Fruit fly (Drosophila melanogaster): ENCODE results near the gene Elys.

Elys gene

dm6 chrX:19668405-19668804 lies 16.3 kb downstream of the Elys start (continued):
- no peak for TF ChIP-seq zf30C (GFP tag; optimal IDR thresholded peaks at IDR 0.05)
- TF ChIP-seq CG10431 (GFP tag; optimal IDR thresholded peaks at IDR 0.05) = peak; percentile 93
- peak; percentile 96 for TF ChIP-seq CG5953 (GFP tag; IDR thresholded peaks at IDR 0.05)
- TF ChIP-seq CG8765 (GFP tag; IDR thresholded peaks at IDR 0.05) = peak; percentile 89
- TF ChIP-seq dm (GFP tag; optimal IDR thresholded peaks at IDR 0.05) = peak; percentile 94
- peak; percentile 91 for TF ChIP-seq CG4617 (GFP tag; optimal IDR thresholded peaks at IDR 0.05; ENCODE audit: borderline replicate concordance)
- TF ChIP-seq Drgx (GFP tag; IDR thresholded peaks at IDR 0.05) = peak; percentile 96
- TF ChIP-seq slou (GFP tag; optimal IDR thresholded peaks at IDR 0.05) = peak; percentile 90
- TF ChIP-seq bsh (GFP tag; optimal IDR thresholded peaks at IDR 0.05) = peak; percentile 97 to 98
- TF ChIP-seq CG17912 (GFP tag; optimal IDR thresholded peaks at IDR 0.05) = peak; percentile 96
- TF ChIP-seq Fer2 (tag; optimal IDR thresholded peaks at IDR 0.05) = peak; percentile 85
- peak; percentile 88 for TF ChIP-seq peb (GFP tag; IDR thresholded peaks at IDR 0.05)
- TF ChIP-seq CG1233 (GFP tag; optimal IDR thresholded peaks at IDR 0.05) = peak; percentile 91
- TF ChIP-seq ab (GFP tag; optimal IDR thresholded peaks at IDR 0.05) = peak; percentile 94
- TF ChIP-seq CG6689 (GFP tag; IDR thresholded peaks at IDR 0.05) = peak; percentile 94
- TF ChIP-seq wor (GFP tag; IDR thresholded peaks at IDR 0.05) = peak; percentile 89
- TF ChIP-seq Deaf1 (tag; optimal IDR thresholded peaks at IDR 0.05) = peak; percentile 77
- TF ChIP-seq CG1602 (GFP tag; optimal IDR thresholded peaks at IDR 0.05) = peak; percentile 96
- peak; percentile 92 for TF ChIP-seq CG43689 (GFP tag; IDR thresholded peaks at IDR 0.05)
- peak; percentile 92 for TF ChIP-seq Bdp1 (GFP tag; optimal IDR thresholded peaks at IDR 0.05)
- TF ChIP-seq CG17802 (tag; optimal IDR thresholded peaks at IDR 0.05) = peak; percentile 81
- TF ChIP-seq Hand (GFP tag; optimal IDR thresholded peaks at IDR 0.05) = peak; percentile 88
- TF ChIP-seq ken (GFP tag; IDR thresholded peaks at IDR 0.05) = peak; percentile 97
- peak; percentile 88 for TF ChIP-seq CG32767 (GFP tag; IDR thresholded peaks at IDR 0.05)
- TF ChIP-seq CG18011 (GFP tag; optimal IDR thresholded peaks at IDR 0.05) = peak; percentile 79
- TF ChIP-seq CG31388 (GFP tag; optimal IDR thresholded peaks at IDR 0.05) = peak; percentile 73
- peak; percentile 97 for TF ChIP-seq tup (GFP tag; optimal IDR thresholded peaks at IDR 0.05)
- peak; percentile 96 for TF ChIP-seq gsb-n (tag; optimal IDR thresholded peaks at IDR 0.05)
- peak; percentile 92 for TF ChIP-seq Abd-B (GFP tag; optimal IDR thresholded peaks at IDR 0.05)
- TF ChIP-seq CG9727 (GFP tag; optimal IDR thresholded peaks at IDR 0.05) = peak; percentile 95
- TF ChIP-seq yki (optimal IDR thresholded peaks at IDR 0.05) = no peak
- TF ChIP-seq Dip2 (GFP tag; IDR thresholded peaks at IDR 0.05) = peak; percentile 45; the same call in 1 of the 2 replicates
- peak; percentile 93 for TF ChIP-seq CG11247 (GFP tag; IDR thresholded peaks at IDR 0.05)
- TF ChIP-seq Myb (GFP tag; optimal IDR thresholded peaks at IDR 0.05) = peak; percentile 90
- TF ChIP-seq CG1603 (tag; optimal IDR thresholded peaks at IDR 0.05) = peak; percentile 97
- TF ChIP-seq cg (GFP tag; optimal IDR thresholded peaks at IDR 0.05) = no peak
- no peak for TF ChIP-seq cad (GFP tag; optimal IDR thresholded peaks at IDR 0.05)
- TF ChIP-seq Fer1 (GFP tag; optimal IDR thresholded peaks at IDR 0.05) = peak; percentile 91
- peak; percentile 91 for TF ChIP-seq CG32772 (GFP tag; IDR thresholded peaks at IDR 0.05)
- TF ChIP-seq sob (GFP tag; IDR thresholded peaks at IDR 0.05) = peak; percentile 95
- peak; percentile 97 for TF ChIP-seq Dad (GFP tag; optimal IDR thresholded peaks at IDR 0.05)
- peak; percentile 94 for TF ChIP-seq CrebB (tag; optimal IDR thresholded peaks at IDR 0.05)
- TF ChIP-seq tap (tag; optimal IDR thresholded peaks at IDR 0.05) = peak; percentile 86
- peak; percentile 83 for TF ChIP-seq Lim3 (GFP tag; IDR thresholded peaks at IDR 0.05)
- peak; percentile 42 for TF ChIP-seq ash1 (GFP tag; optimal IDR thresholded peaks at IDR 0.05)
- TF ChIP-seq maf-S (GFP tag; optimal IDR thresholded peaks at IDR 0.05) = peak; percentile 97
- peak; percentile 94 for TF ChIP-seq CG4424 (GFP tag; optimal IDR thresholded peaks at IDR 0.05)
- TF ChIP-seq z (GFP tag; IDR thresholded peaks at IDR 0.05) = 0 out of 3 replicates have a peak, but pooled peaks have one; percentile 38
- peak; percentile 84 for TF ChIP-seq run (tag; optimal IDR thresholded peaks at IDR 0.05)
- peak; percentile 57 for TF ChIP-seq cas (GFP tag; IDR thresholded peaks at IDR 0.05)
- peak; percentile 81 for TF ChIP-seq CG30020 (tag; optimal IDR thresholded peaks at IDR 0.05)
- TF ChIP-seq Dp (GFP tag; optimal IDR thresholded peaks at IDR 0.05) = peak; percentile 12

Data from whole organism, embryonic.